Worm (Caenorhabditis elegans) whole organism, L4/young adult: ENCODE measurements around the gene col-114.

ENCODE experiments used
- W03F9.2 ChIP-seq: fragments of 150-350 bp; optimal IDR thresholded peaks from 2 replicates; lab custom pipeline; 2014; ENCODE audit warnings: missing biosample characterization, missing genetic modification characterization
- dao-5 ChIP-seq: sonication (generic microtip); optimal IDR thresholded peaks from 2 replicates; lab custom pipeline; 2016; ENCODE audit warnings: missing genotype, missing genetic modification characterization, moderate library complexity, missing compliant biosample characterization

DNA sequence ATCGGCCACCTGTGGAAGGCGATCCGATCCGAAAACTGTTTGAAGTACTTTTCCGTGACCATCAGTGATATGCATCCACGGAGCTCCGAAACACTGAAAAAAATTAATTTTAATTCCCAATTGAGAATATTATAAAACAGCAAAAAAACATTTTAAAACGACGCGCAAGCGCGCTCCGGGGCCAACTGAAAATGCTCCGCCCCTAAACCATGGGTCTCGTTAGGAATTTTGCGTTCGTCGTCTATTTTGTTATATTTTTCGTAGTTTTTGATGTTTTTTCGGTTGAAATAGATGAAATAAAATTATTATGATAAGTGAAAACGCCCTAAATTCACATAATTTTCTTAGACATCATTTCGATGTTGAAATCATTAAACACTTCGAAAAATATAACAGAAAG, 5.9 kb downstream of the col-114 start:
- TF ChIP-seq W03F9.2 (tag; lab: Kevin White, UChicago) = no peak
- no peak for TF ChIP-seq dao-5 (tag; lab: Kevin White, UChicago)
